Fruit fly (Drosophila melanogaster): ENCODE results near the gene Mettl14.

Gene Mettl14

DNA sequence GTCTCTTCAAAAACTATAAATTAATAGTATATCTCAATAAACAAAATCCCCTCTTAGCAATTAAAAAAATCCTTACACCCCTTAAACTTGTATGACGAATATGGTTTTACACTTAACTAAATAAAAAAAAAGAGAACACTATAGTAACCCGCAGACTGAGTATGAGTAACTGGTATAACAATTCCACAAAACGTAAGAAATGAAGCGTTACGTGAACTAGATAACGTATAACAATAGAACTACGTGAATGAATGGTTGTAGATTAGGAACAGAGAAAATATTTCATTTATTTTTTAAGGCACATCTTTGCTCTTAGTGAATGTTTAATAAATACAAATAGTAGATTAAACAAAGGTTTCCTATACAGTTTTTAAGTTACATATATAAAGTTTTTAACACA lies 47.2 kb downstream of the Mettl14 start:
- peak; percentile 91 for TF ChIP-seq CG9437 (GFP tag; optimal IDR thresholded peaks at IDR 0.05)
- no peak for TF ChIP-seq CG12155 (GFP tag; optimal IDR thresholded peaks at IDR 0.05)
- TF ChIP-seq chinmo (GFP tag; IDR thresholded peaks at IDR 0.05; ENCODE audit: partially characterized antibody), result 0 out of 4 replicates have a peak, but pooled peaks have one; percentile 46
- 0 out of 2 replicates have a peak, but pooled peaks have one; percentile 29 for TF ChIP-seq CG10321 (GFP tag; IDR thresholded peaks at IDR 0.05)
- TF ChIP-seq CG18262 (tag; optimal IDR thresholded peaks at IDR 0.05), result no peak
- peak; percentile 35 for TF ChIP-seq kay (GFP tag; optimal IDR thresholded peaks at IDR 0.05)
- TF ChIP-seq C15 (GFP tag; IDR thresholded peaks at IDR 0.05), result no peak
